Worm (Caenorhabditis elegans) whole organism, L1 larva: ENCODE results near the gene ced-7.

ENCODE experiments used
- C16A3.4 ChIP-seq: fragments of 150-350 bp; optimal IDR thresholded peaks from 2 replicates; lab custom pipeline; 2014; ENCODE audit warnings: missing biosample characterization, missing genetic modification characterization
- aly-2 ChIP-seq: fragments of 150-350 bp; optimal IDR thresholded peaks from 2 replicates; lab custom pipeline; 2014; ENCODE audit warnings: missing biosample characterization, missing genetic modification characterization
- ceh-8 ChIP-seq: fragments of 200-800 bp; sonication (Bioruptor generic); optimal IDR thresholded peaks from 2 replicates; lab custom pipeline; 2018; ENCODE audit warnings: mild to moderate bottlenecking, missing genetic modification characterization, moderate library complexity, missing compliant biosample characterization
- ceh-90 ChIP-seq: sonication (generic microtip); optimal IDR thresholded peaks from 2 replicates; lab custom pipeline; 2016; ENCODE audit warnings: missing genetic modification characterization, missing compliant biosample characterization
- dpl-1 ChIP-seq, 3 experiments: fragments of 150-350 bp in 2 of 3; sonication (generic microtip) in 1 of 3; optimal IDR thresholded peaks; 2 replicates each; lab custom pipeline; 2014 to 2017; ENCODE audit warnings: missing biosample characterization in 3 of 3, missing genetic modification characterization in 3 of 3, missing genetic modification reagents in 3 of 3
- efl-1 ChIP-seq, 4 experiments: fragments of 150-350 bp; optimal IDR thresholded peaks in 3 of 4; peaks in 1 of 4; 1 replicate in 1 of 4; 2 replicates in 3 of 4; lab custom pipeline; 2014; ENCODE audit warnings: missing biosample characterization in 2 of 4, missing genetic modification characterization in 2 of 4, missing genetic modification reagents in 2 of 4
- efl-3 ChIP-seq: fragments of 200-800 bp; sonication (Bioruptor generic); optimal IDR thresholded peaks from 2 replicates; lab custom pipeline; 2018; ENCODE audit warnings: mild to moderate bottlenecking, missing genetic modification characterization, missing compliant biosample characterization
- elt-2 ChIP-seq: sonication (generic microtip); optimal IDR thresholded peaks from 2 replicates; lab custom pipeline; 2016; ENCODE audit warnings: missing genetic modification characterization, mild to moderate bottlenecking, inconsistent platforms, missing compliant biosample characterization, missing genetic modification reagents
- elt-3 ChIP-seq, 6 experiments: fragments of 150-350 bp in 1 of 6; sonication (generic microtip); optimal IDR thresholded peaks; 2 replicates each; lab custom pipeline; 2017 to 2018; ENCODE audit warnings: missing biosample characterization in 6 of 6, missing genetic modification characterization in 6 of 6, inconsistent platforms in 1 of 6
- fkh-10 ChIP-seq: sonication (generic microtip); optimal IDR thresholded peaks from 2 replicates; lab custom pipeline; 2017; ENCODE audit warnings: missing biosample characterization, missing genetic modification reagents, missing genetic modification characterization
- fkh-8 ChIP-seq: sonication (generic microtip); optimal IDR thresholded peaks from 2 replicates; lab custom pipeline; 2016; ENCODE audit warnings: mild to moderate bottlenecking, missing genetic modification characterization, missing compliant biosample characterization
- hpl-2 ChIP-seq: fragments of 150-350 bp; optimal IDR thresholded peaks from 2 replicates; lab custom pipeline; 2014; ENCODE audit warnings: missing biosample characterization, missing genetic modification reagents, missing genetic modification characterization
- lin-14 ChIP-seq: fragments of 200-800 bp; sonication (Bioruptor generic); optimal IDR thresholded peaks from 2 replicates; lab custom pipeline; 2018; ENCODE audit warnings: mild to moderate bottlenecking, missing genetic modification characterization, moderate library complexity, missing compliant biosample characterization
- lin-15B ChIP-seq: fragments of 150-350 bp; sonication (generic microtip); optimal IDR thresholded peaks from 3 replicates; lab custom pipeline; 2014; ENCODE audit warnings: missing biosample characterization, missing genetic modification characterization
- lin-35 ChIP-seq, 2 experiments: fragments of 150-350 bp; optimal IDR thresholded peaks; 2 replicates each; lab custom pipeline; 2014; ENCODE audit warnings: missing biosample characterization in 2 of 2, missing genetic modification characterization in 2 of 2, missing genetic modification reagents in 2 of 2
- lsy-2 ChIP-seq, 2 experiments: fragments of 150-350 bp; optimal IDR thresholded peaks; 2 replicates each; lab custom pipeline; 2014; ENCODE audit warnings: missing biosample characterization in 2 of 2, missing genetic modification characterization in 2 of 2
- mdl-1 ChIP-seq, 2 experiments: fragments of 150-350 bp; optimal IDR thresholded peaks; 2 replicates each; lab custom pipeline; 2014 to 2017; ENCODE audit warnings: missing biosample characterization in 2 of 2, missing genetic modification characterization in 2 of 2, inconsistent platforms in 1 of 2
- nhr-11 ChIP-seq: fragments of 150-350 bp; optimal IDR thresholded peaks from 2 replicates; lab custom pipeline; 2014; ENCODE audit warnings: missing biosample characterization, missing genetic modification characterization
- nhr-47 ChIP-seq: sonication (generic microtip); optimal IDR thresholded peaks from 2 replicates; lab custom pipeline; 2016; ENCODE audit warnings: mild to moderate bottlenecking, missing genetic modification characterization, moderate library complexity, missing compliant biosample characterization
- nhr-71 ChIP-seq: sonication (generic microtip); optimal IDR thresholded peaks from 2 replicates; lab custom pipeline; 2016; ENCODE audit warnings: mild to moderate bottlenecking, missing genetic modification characterization, moderate library complexity, missing compliant biosample characterization
- nhr-76 ChIP-seq: sonication (generic microtip); optimal IDR thresholded peaks from 2 replicates; lab custom pipeline; 2017; ENCODE audit warnings: missing biosample characterization, missing genetic modification characterization
- snu-23 ChIP-seq: sonication (generic microtip); optimal IDR thresholded peaks from 2 replicates; lab custom pipeline; 2016; ENCODE audit warnings: missing genetic modification characterization, missing compliant biosample characterization
- sox-4 ChIP-seq: sonication (generic microtip); optimal IDR thresholded peaks from 2 replicates; lab custom pipeline; 2016; ENCODE audit warnings: missing genetic modification characterization, missing compliant biosample characterization
- sptf-1 ChIP-seq: fragments of 150-350 bp; optimal IDR thresholded peaks from 2 replicates; lab custom pipeline; 2014; ENCODE audit warnings: missing biosample characterization, missing genetic modification characterization
- swsn-7 ChIP-seq: sonication (generic microtip); optimal IDR thresholded peaks from 2 replicates; lab custom pipeline; 2016; ENCODE audit warnings: missing genetic modification characterization, missing compliant biosample characterization
- tbx-2 ChIP-seq: sonication (generic microtip); optimal IDR thresholded peaks from 2 replicates; lab custom pipeline; 2016; ENCODE audit warnings: missing genetic modification characterization, missing compliant biosample characterization
- xbp-1 ChIP-seq: sonication (generic microtip); optimal IDR thresholded peaks from 2 replicates; lab custom pipeline; 2016; ENCODE audit warnings: missing genetic modification characterization, missing compliant biosample characterization
- zag-1 ChIP-seq: fragments of 150-350 bp; optimal IDR thresholded peaks from 2 replicates; lab custom pipeline; 2014; ENCODE audit warnings: missing biosample characterization, missing genetic modification characterization
- zip-4 ChIP-seq: fragments of 200-800 bp; sonication (Bioruptor generic); optimal IDR thresholded peaks from 2 replicates; lab custom pipeline; 2018; ENCODE audit warnings: mild to moderate bottlenecking, missing genetic modification characterization, moderate library complexity, missing compliant biosample characterization

The ced-7 gene

ce11 chrIII:9592118-9592517 lies 12.2 kb upstream of the ced-7 start, which contains the start of gene acox-1.5:
TSS of gene acox-1.5 (minus strand) at chrIII:9592192.
- no peak for TF ChIP-seq zag-1
- TF ChIP-seq elt-2 (tag; lab: Kevin White, UChicago) = peak; percentile 35
- TF ChIP-seq ceh-90 = no peak

DNA sequence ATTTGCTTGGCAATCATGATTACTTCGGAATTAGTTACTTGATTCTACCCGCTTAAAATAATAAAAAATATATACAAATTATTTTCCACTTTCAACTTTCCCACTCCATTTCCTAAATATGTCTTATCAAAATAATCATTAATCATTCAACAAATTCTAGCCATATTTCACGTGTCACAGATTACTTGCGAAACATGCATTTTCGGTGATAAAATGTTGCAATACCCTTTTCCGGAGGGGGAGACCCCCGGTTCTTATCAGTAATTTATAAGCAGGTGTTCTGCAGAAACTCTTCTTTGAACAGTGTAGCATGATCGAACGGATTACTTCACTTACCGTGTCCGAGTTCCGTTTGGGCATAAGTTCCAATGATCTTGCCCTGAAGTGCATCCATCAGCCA lies 10.3 kb upstream of the ced-7 start:
- TF ChIP-seq ceh-8 (GFP tag; lab: Kevin White, UChicago) (no peak), zip-4 (no peak), fkh-10 (GFP tag; lab: Kevin White, UChicago) (no peak), elt-2 (tag; lab: Kevin White, UChicago) (peak; percentile 83), nhr-76 (tag; lab: Kevin White, UChicago) (no peak), mdl-1 (tag; optimal IDR thresholded peaks at IDR 0.05; lab: Kevin White, UChicago) (peak in 1 of 2 experiments; percentile 2), C16A3.4 (tag; lab: Kevin White, UChicago) (no peak), swsn-7 (tag; lab: Kevin White, UChicago) (no peak), efl-3 (no peak)

ce11 chrIII:9585314-9585713 lies 5.4 kb upstream of the ced-7 start:
- TF ChIP-seq lsy-2 (tag; optimal IDR thresholded peaks at IDR 0.05; lab: Kevin White, UChicago) (peak; percentile 5 to 29), sox-4 (tag; lab: Kevin White, UChicago) (no peak), nhr-71 (tag; lab: Kevin White, UChicago) (peak; percentile 52), elt-3 (tag; optimal IDR thresholded peaks at IDR 0.05; lab: Kevin White, UChicago) (no peak), ceh-8 (GFP tag; lab: Kevin White, UChicago) (peak; percentile 94), aly-2 (tag; lab: Kevin White, UChicago) (no peak), elt-2 (tag; lab: Kevin White, UChicago) (no peak), C16A3.4 (tag; lab: Kevin White, UChicago) (no peak), fkh-8 (peak; percentile 38), nhr-47 (tag; lab: Kevin White, UChicago) (peak; percentile 36), lin-14 (GFP tag; lab: Kevin White, UChicago) (peak; percentile 72), hpl-2 (GFP tag; lab: Kevin White, UChicago) (no peak), zag-1 (peak; percentile 6), mdl-1 (tag; optimal IDR thresholded peaks at IDR 0.05; lab: Kevin White, UChicago) (no peak)

- TF ChIP-seq fkh-10 (GFP tag; lab: Kevin White, UChicago) (no peak), zag-1 (no peak), lin-35 (GFP tag; optimal IDR thresholded peaks at IDR 0.05; lab: Kevin White, UChicago) (no peak)
Measured at ce11 chrIII:9583224-9583623, 3.3 kb upstream of the ced-7 start.

- no peak for TF ChIP-seq nhr-11 (tag; lab: Kevin White, UChicago)
- peak; percentile 6 for TF ChIP-seq elt-2 (tag; lab: Kevin White, UChicago)
- no peak for TF ChIP-seq nhr-47 (tag; lab: Kevin White, UChicago)
Measured at ce11 chrIII:9582240-9582639, 2.4 kb upstream of the ced-7 start, which contains the start of gene C48B4.3. TSS of gene C48B4.3 (minus strand) at chrIII:9582388.

- peak; percentile 78 for TF ChIP-seq xbp-1 (tag; lab: Kevin White, UChicago)
- TF ChIP-seq lin-15B = peak; percentile 9
- peak in 1 of 2 experiments; percentile 81 for TF ChIP-seq efl-1 (optimal IDR thresholded peaks at IDR 0.05; lab: Kevin White, UChicago)
- peak; percentile 84 to 98 for TF ChIP-seq efl-1 (GFP tag; optimal IDR thresholded peaks at IDR 0.05 in 1 of 2; lab: Kevin White, UChicago)
- no peak for TF ChIP-seq elt-3 (tag; optimal IDR thresholded peaks at IDR 0.05; lab: Kevin White, UChicago)
- peak in 1 of 2 experiments; percentile 59 for TF ChIP-seq lsy-2 (tag; optimal IDR thresholded peaks at IDR 0.05; lab: Kevin White, UChicago)
- TF ChIP-seq lin-35 (GFP tag; optimal IDR thresholded peaks at IDR 0.05; lab: Kevin White, UChicago) = peak; percentile 59 to 81
- TF ChIP-seq tbx-2 = peak; percentile 3
- TF ChIP-seq snu-23 = no peak
- TF ChIP-seq sptf-1 (tag; lab: Kevin White, UChicago) = no peak
- peak; percentile 66 to 77 (median 75) for TF ChIP-seq dpl-1 (GFP tag; optimal IDR thresholded peaks at IDR 0.05; lab: Kevin White, UChicago)
Measured at ce11 chrIII:9570869-9571268, 9.0 kb downstream of the ced-7 start.
